Fruit fly (Drosophila melanogaster): ENCODE data around the gene CG10175.

DNA sequence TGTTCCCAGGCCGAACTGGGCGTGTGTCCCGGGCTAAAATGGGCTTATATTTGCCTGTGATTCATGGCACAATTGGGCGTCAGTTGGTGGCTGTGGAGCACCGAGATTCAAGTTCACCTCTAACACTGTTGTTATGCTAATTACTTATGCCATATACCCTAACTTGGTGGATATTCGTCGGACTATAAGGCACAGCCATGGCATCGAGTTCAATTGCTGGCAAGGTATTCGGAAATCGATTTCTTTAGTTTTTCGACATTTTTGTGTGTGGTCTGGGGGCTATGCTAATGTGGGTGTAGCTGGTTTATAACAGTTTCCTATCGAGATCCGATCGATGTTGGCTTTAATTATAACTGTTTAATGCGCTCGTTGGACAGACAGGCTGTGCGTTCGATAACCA lies 4.7 kb downstream of the CG10175 start:
- TF ChIP-seq CG13296 (GFP tag; optimal IDR thresholded peaks at IDR 0.05) (no peak), CG3407 (GFP tag; optimal IDR thresholded peaks at IDR 0.05) (no peak), gem (tag; optimal IDR thresholded peaks at IDR 0.05) (no peak), pnt (GFP tag; optimal IDR thresholded peaks at IDR 0.05) (peak; percentile 18), Ada2b (GFP tag; IDR thresholded peaks at IDR 0.05) (no peak), CG4707 (GFP tag; optimal IDR thresholded peaks at IDR 0.05) (no peak), CG18619 (GFP tag; optimal IDR thresholded peaks at IDR 0.05) (no peak), CG9817 (tag; optimal IDR thresholded peaks at IDR 0.05) (no peak)
